Worm (Caenorhabditis elegans) whole organism, L4 larva: Measurements from ENCODE around the gene lron-2.

Source experiments
- ces-1 ChIP-seq: fragments of 150-350 bp; sonication (generic microtip); optimal IDR thresholded peaks from 4 replicates; lab custom pipeline; 2014; ENCODE audit warnings: missing biosample characterization, missing genetic modification reagents, missing genetic modification characterization
- lin-13 ChIP-seq: fragments of 150-350 bp; optimal IDR thresholded peaks from 2 replicates; lab custom pipeline; 2014; ENCODE audit warnings: missing biosample characterization, missing genetic modification reagents, missing genetic modification characterization
- unc-130 ChIP-seq: sonication (generic microtip); optimal IDR thresholded peaks from 2 replicates; lab custom pipeline; 2016; ENCODE audit warnings: missing genetic modification reagents, missing genetic modification characterization, missing compliant biosample characterization
- unc-39 ChIP-seq: sonication (generic microtip); optimal IDR thresholded peaks from 2 replicates; lab custom pipeline; 2017; ENCODE audit warnings: missing biosample characterization, missing genetic modification characterization

- no peak for TF ChIP-seq ces-1 (GFP tag; lab: Kevin White, UChicago)
- TF ChIP-seq lin-13 (GFP tag; lab: Kevin White, UChicago), result no peak
- TF ChIP-seq unc-39 (tag; lab: Kevin White, UChicago), result no peak
- TF ChIP-seq unc-130 (GFP tag; lab: Kevin White, UChicago), result no peak
Measured at ce11 chrV:9246260-9246659, 41.1 kb downstream of the lron-2 start, which contains the start of gene aat-2.
